Fruit fly (Drosophila melanogaster) whole organism, wandering third instar larva: ENCODE measurements around the gene Ptp99A.

Experiments
- CG32264 ChIP-seq: fragments of 200-800 bp; sonication (Bioruptor generic); optimal IDR thresholded peaks from 2 replicates; lab custom pipeline; 2016; ENCODE audit warnings: missing biosample characterization, missing genetic modification characterization
- CG9705 ChIP-seq: fragments of 200-800 bp; sonication (Bioruptor generic); optimal IDR thresholded peaks from 2 replicates; lab custom pipeline; 2018; ENCODE audit warnings: missing biosample characterization, mild to moderate bottlenecking, missing genetic modification characterization
- CrebA ChIP-seq: fragments of 200-800 bp; sonication (Bioruptor generic); optimal IDR thresholded peaks from 2 replicates; lab custom pipeline; 2016; ENCODE audit warnings: missing biosample characterization, mild to moderate bottlenecking, missing genetic modification characterization, borderline replicate concordance
- Dfd ChIP-seq: fragments of >200 bp; optimal IDR thresholded peaks from 2 replicates; lab custom pipeline; 2017; ENCODE audit warnings: missing biosample characterization, missing genetic modification characterization
- HLH106 ChIP-seq: fragments of 200-800 bp; optimal IDR thresholded peaks from 3 replicates; lab custom pipeline; 2019; ENCODE audit warnings: missing biosample characterization, mild to moderate bottlenecking, missing genetic modification characterization, moderate library complexity
- Hnf4 ChIP-seq: fragments of 200-800 bp; sonication (Bioruptor generic); optimal IDR thresholded peaks from 2 replicates; lab custom pipeline; 2016; ENCODE audit warnings: missing biosample characterization, mild to moderate bottlenecking, missing genetic modification characterization
- Hr78 ChIP-seq: fragments of >200 bp; optimal IDR thresholded peaks from 2 replicates; lab custom pipeline; 2017; ENCODE audit warnings: missing biosample characterization, missing genetic modification characterization
- Hr83 ChIP-seq: fragments of 200-300 bp; sonication (Bioruptor generic); optimal IDR thresholded peaks from 2 replicates; lab custom pipeline; 2016; ENCODE audit warnings: missing biosample characterization, mild to moderate bottlenecking, missing genetic modification characterization, moderate library complexity; ENCODE audit not compliant: poor library complexity, severe bottlenecking
- Jra ChIP-seq: sonication (Bioruptor generic); optimal IDR thresholded peaks from 2 replicates; lab custom pipeline; 2016; ENCODE audit warnings: missing biosample characterization, missing genetic modification characterization
- Mio ChIP-seq: sonication (Bioruptor generic); optimal IDR thresholded peaks from 2 replicates; lab custom pipeline; 2016; ENCODE audit warnings: missing biosample characterization, missing genetic modification characterization
- Myc ChIP-seq: fragments of >200 bp; optimal IDR thresholded peaks from 2 replicates; lab custom pipeline; 2017
- N ChIP-seq: fragments of >200 bp; optimal IDR thresholded peaks from 2 replicates; lab custom pipeline; 2018; ENCODE audit warnings: missing biosample characterization, missing external identifiers, missing genetic modification characterization
- OdsH ChIP-seq: fragments of 200-800 bp; sonication (Bioruptor generic); optimal IDR thresholded peaks from 2 replicates; lab custom pipeline; 2016; ENCODE audit warnings: missing biosample characterization, mild to moderate bottlenecking, missing genetic modification characterization
- Rel ChIP-seq, 2 experiments: fragments of 200-800 bp; sonication (Bioruptor generic) in 1 of 2; optimal IDR thresholded peaks; 2 replicates in 1 of 2; 3 replicates in 1 of 2; lab custom pipeline; 2016 to 2019; ENCODE audit warnings: mild to moderate bottlenecking in 2 of 2, missing biosample characterization in 2 of 2, missing genetic modification characterization in 2 of 2, moderate library complexity in 1 of 2
- Sp1 ChIP-seq: fragments of 200-800 bp; sonication (Bioruptor generic); optimal IDR thresholded peaks from 3 replicates; lab custom pipeline; 2019; ENCODE audit warnings: missing biosample characterization, mild to moderate bottlenecking, missing genetic modification characterization, moderate library complexity
- Vsx2 ChIP-seq: fragments of 200-300, 225-300 bp; sonication (Bioruptor generic); optimal IDR thresholded peaks from 2 replicates; lab custom pipeline; 2018; ENCODE audit warnings: missing biosample characterization, missing genetic modification characterization; ENCODE audit not compliant: partially characterized antibody
- br ChIP-seq: fragments of 200-800 bp; sonication (Bioruptor generic); optimal IDR thresholded peaks from 2 replicates; lab custom pipeline; 2016; ENCODE audit warnings: missing biosample characterization, missing genetic modification characterization
- brk ChIP-seq: fragments of 200-800 bp; sonication (Bioruptor generic); optimal IDR thresholded peaks from 2 replicates; lab custom pipeline; 2016; ENCODE audit warnings: missing biosample characterization, mild to moderate bottlenecking, missing genetic modification characterization
- dl ChIP-seq, 2 experiments: fragments of 175-275, 200-275 bp in 1 of 2; fragments of 200-275 bp in 1 of 2; sonication (Bioruptor generic); optimal IDR thresholded peaks; lab custom pipeline; 2018; ENCODE audit warnings: mild to moderate bottlenecking in 2 of 2, missing biosample characterization in 2 of 2, missing genetic modification characterization in 2 of 2, moderate library complexity in 2 of 2; ENCODE audit not compliant: partially characterized antibody in 2 of 2, insufficient read depth in 1 of 2
- dmrt93B ChIP-seq: fragments of 200-800 bp; sonication (Bioruptor generic); optimal IDR thresholded peaks from 2 replicates; lab custom pipeline; 2018; ENCODE audit warnings: missing biosample characterization, mild to moderate bottlenecking, missing genetic modification characterization
- ey ChIP-seq: fragments of 200-800 bp; sonication (Bioruptor generic); optimal IDR thresholded peaks from 2 replicates; lab custom pipeline; 2016; ENCODE audit warnings: missing biosample characterization, missing genetic modification characterization
- foxo ChIP-seq, 2 experiments: fragments of 200-800 bp; sonication (Bioruptor generic); optimal IDR thresholded peaks; 2 replicates in 1 of 2; 3 replicates in 1 of 2; lab custom pipeline; 2016 to 2017; ENCODE audit warnings: missing biosample characterization in 2 of 2, missing genetic modification characterization in 2 of 2
- fru ChIP-seq: fragments of 200-800 bp; sonication (Bioruptor generic); optimal IDR thresholded peaks from 3 replicates; lab custom pipeline; 2016; ENCODE audit warnings: missing biosample characterization, mild to moderate bottlenecking, missing genetic modification characterization
- h ChIP-seq: fragments of 200-800 bp; sonication (Bioruptor generic); optimal IDR thresholded peaks from 3 replicates; lab custom pipeline; 2016; ENCODE audit warnings: missing biosample characterization, mild to moderate bottlenecking, missing genetic modification characterization
- jim ChIP-seq: fragments of 175-275, 200-325 bp; sonication (Bioruptor generic); optimal IDR thresholded peaks from 2 replicates; lab custom pipeline; 2016; ENCODE audit warnings: missing biosample characterization, mild to moderate bottlenecking, missing genetic modification characterization
- lola ChIP-seq: fragments of >200 bp; optimal IDR thresholded peaks from 2 replicates; lab custom pipeline; 2017; ENCODE audit warnings: missing biosample characterization, missing genetic modification characterization
- pan ChIP-seq: fragments of >200 bp; optimal IDR thresholded peaks from 2 replicates; lab custom pipeline; 2017
- psq ChIP-seq: fragments of 200-800 bp; sonication (Bioruptor generic); optimal IDR thresholded peaks from 3 replicates; lab custom pipeline; 2017; ENCODE audit warnings: missing biosample characterization, mild to moderate bottlenecking, missing genetic modification characterization, moderate library complexity
- rgr ChIP-seq: fragments of 200-800 bp; sonication (Bioruptor generic); optimal IDR thresholded peaks from 3 replicates; lab custom pipeline; 2016; ENCODE audit warnings: missing biosample characterization, mild to moderate bottlenecking, missing genetic modification characterization
- sv ChIP-seq: fragments of 200-800 bp; sonication (Bioruptor generic); optimal IDR thresholded peaks from 3 replicates; lab custom pipeline; 2016; ENCODE audit warnings: missing biosample characterization, missing genetic modification characterization
- tai ChIP-seq: sonication (Bioruptor generic); optimal IDR thresholded peaks from 2 replicates; lab custom pipeline; 2016; ENCODE audit warnings: missing biosample characterization, missing genetic modification characterization
- usp ChIP-seq: fragments of >200 bp; optimal IDR thresholded peaks from 2 replicates; lab custom pipeline; 2017; ENCODE audit warnings: missing biosample characterization, missing genetic modification characterization
- woc ChIP-seq: sonication (Bioruptor generic); optimal IDR thresholded peaks from 2 replicates; lab custom pipeline; 2016; ENCODE audit warnings: missing biosample characterization, mild to moderate bottlenecking, missing genetic modification characterization

The Ptp99A gene

dm6 chr3R:29503406-29504116 is 126.1 kb downstream of the Ptp99A start, which contains the start of gene Trc8:
Trc8 (minus strand) TSS chr3R:29503797.
- TF ChIP-seq Hr83 (GFP tag; lab: Kevin White, UChicago) (no peak), h (GFP tag; lab: Kevin White, UChicago) (no peak), Hnf4 (GFP tag; lab: Kevin White, UChicago) (no peak), CG9705 (GFP tag; lab: Kevin White, UChicago) (no peak), Dfd (GFP tag; lab: Kevin White, UChicago) (no peak), N (no peak), tai (no peak), usp (no peak), dl (GFP tag; optimal IDR thresholded peaks at IDR 0.05; lab: Kevin White, UChicago; ENCODE audit: insufficient read depth in 1 of 2, partially characterized antibody in 2 of 2) (no peak), fru (GFP tag; lab: Kevin White, UChicago) (peak; percentile 3), pan (lab: Kevin White, UChicago) (no peak), Jra (GFP tag; lab: Kevin White, UChicago) (no peak), lola (GFP tag; lab: Kevin White, UChicago) (no peak), Hr78 (no peak), Myc (lab: Kevin White, UChicago) (peak; percentile 22), brk (GFP tag; lab: Kevin White, UChicago) (no peak), Mio (no peak), dmrt93B (GFP tag; lab: Kevin White, UChicago) (no peak), sv (GFP tag; lab: Kevin White, UChicago) (no peak), Rel (GFP tag; optimal IDR thresholded peaks at IDR 0.05; lab: Kevin White, UChicago) (no peak), Rel (tag; optimal IDR thresholded peaks at IDR 0.05; lab: Kevin White, UChicago) (no peak), psq (GFP tag; lab: Kevin White, UChicago) (peak; percentile 96), HLH106 (tag; lab: Kevin White, UChicago) (no peak), rgr (no peak), woc (GFP tag; lab: Kevin White, UChicago) (no peak), ey (GFP tag; lab: Kevin White, UChicago) (no peak)

dm6 chr3R:29506581-29506980 is 129.1 kb downstream of the Ptp99A start:
- peak; percentile 10 for TF ChIP-seq rgr
- TF ChIP-seq lola (GFP tag; lab: Kevin White, UChicago) = no peak
- peak; percentile 42 for TF ChIP-seq br (GFP tag; lab: Kevin White, UChicago)
- peak; percentile 34 for TF ChIP-seq Sp1 (GFP tag; lab: Kevin White, UChicago)
- TF ChIP-seq Jra (GFP tag; lab: Kevin White, UChicago) = no peak
- TF ChIP-seq usp = no peak
- peak in 1 of 2 experiments; percentile 91 for TF ChIP-seq foxo (GFP tag; optimal IDR thresholded peaks at IDR 0.05; lab: Kevin White, UChicago)
- TF ChIP-seq fru (GFP tag; lab: Kevin White, UChicago) = peak; percentile 54
- peak; percentile 28 for TF ChIP-seq ey (GFP tag; lab: Kevin White, UChicago)
- no peak for TF ChIP-seq woc (GFP tag; lab: Kevin White, UChicago)
- peak; percentile 49 for TF ChIP-seq OdsH (GFP tag; lab: Kevin White, UChicago)
- peak; percentile 8 for TF ChIP-seq dmrt93B (GFP tag; lab: Kevin White, UChicago)
- TF ChIP-seq Mio = no peak
- no peak for TF ChIP-seq Dfd (GFP tag; lab: Kevin White, UChicago)
- no peak for TF ChIP-seq Vsx2
- no peak for TF ChIP-seq CG9705 (GFP tag; lab: Kevin White, UChicago)
- peak; percentile 21 for TF ChIP-seq h (GFP tag; lab: Kevin White, UChicago)
- TF ChIP-seq psq (GFP tag; lab: Kevin White, UChicago) = peak; percentile 26
- TF ChIP-seq jim (GFP tag; lab: Kevin White, UChicago) = no peak
- peak; percentile 90 for TF ChIP-seq HLH106 (tag; lab: Kevin White, UChicago)
- TF ChIP-seq Rel (GFP tag; optimal IDR thresholded peaks at IDR 0.05; lab: Kevin White, UChicago) = no peak
- TF ChIP-seq Rel (tag; optimal IDR thresholded peaks at IDR 0.05; lab: Kevin White, UChicago) = peak; percentile 54

- no peak for TF ChIP-seq CG32264 (GFP tag; lab: Kevin White, UChicago)
- no peak for TF ChIP-seq CrebA (GFP tag; lab: Kevin White, UChicago)
- no peak for TF ChIP-seq ey (GFP tag; lab: Kevin White, UChicago)
- no peak for TF ChIP-seq lola (GFP tag; lab: Kevin White, UChicago)
- no peak for TF ChIP-seq jim (GFP tag; lab: Kevin White, UChicago)
- no peak for TF ChIP-seq Rel (GFP tag; optimal IDR thresholded peaks at IDR 0.05; lab: Kevin White, UChicago)
- no peak for TF ChIP-seq Rel (tag; optimal IDR thresholded peaks at IDR 0.05; lab: Kevin White, UChicago)
- no peak for TF ChIP-seq foxo (GFP tag; optimal IDR thresholded peaks at IDR 0.05; lab: Kevin White, UChicago)
- TF ChIP-seq Hr78 = no peak
Observed at dm6 chr3R:29508551-29509266, 131.3 kb downstream of the Ptp99A start.
